Worm (Caenorhabditis elegans) whole organism, midembryonic: Measurements from ENCODE around the gene irld-39.

Source experiments
- T22C8.4 ChIP-seq: fragments of 200-800 bp; sonication (Bioruptor generic); IDR thresholded peaks from 2 replicates; pipeline ENCODE4 v1.3.6; 2022; ENCODE audit warnings: missing genetic modification characterization, missing compliant biosample characterization
- cog-1 ChIP-seq: sonication (generic microtip); optimal IDR thresholded peaks from 2 replicates; lab custom pipeline; 2016; ENCODE audit warnings: missing genetic modification characterization, missing compliant biosample characterization
- flt-1 ChIP-seq: fragments of 200-800 bp; sonication (Bioruptor generic); IDR thresholded peaks from 2 replicates; pipeline ENCODE4 v1.3.6; 2022; ENCODE audit warnings: missing genetic modification characterization, missing compliant biosample characterization
- klf-2 ChIP-seq: fragments of 200-800 bp; sonication (Bioruptor generic); conservative IDR thresholded peaks from 2 replicates; pipeline ENCODE4 v1.3.6; 2022; ENCODE audit warnings: missing genetic modification reagents, missing genetic modification characterization, missing compliant biosample characterization
- med-1 ChIP-seq: sonication (generic microtip); optimal IDR thresholded peaks from 2 replicates; lab custom pipeline; 2017; ENCODE audit warnings: missing genetic modification characterization, mild to moderate bottlenecking, missing compliant biosample characterization, antibody characterized with exemption, missing genetic modification reagents; ENCODE audit not compliant: insufficient read depth
- ref-1 ChIP-seq: fragments of 200-800 bp; sonication (Bioruptor generic); conservative IDR thresholded peaks from 2 replicates; pipeline ENCODE4 v1.3.6; 2022; ENCODE audit warnings: missing genetic modification reagents, missing genetic modification characterization, missing compliant biosample characterization
- tab-1 ChIP-seq: fragments of 200-800 bp; sonication (Bioruptor generic); IDR thresholded peaks from 2 replicates; pipeline ENCODE4 v1.3.6; 2022; ENCODE audit warnings: missing genetic modification characterization, missing compliant biosample characterization
- ztf-23 ChIP-seq: fragments of 200-800 bp; sonication (Bioruptor generic); IDR thresholded peaks from 2 replicates; pipeline ENCODE4 v1.3.6; 2022; ENCODE audit warnings: missing genetic modification reagents, missing genetic modification characterization, missing compliant biosample characterization
- ztf-29 ChIP-seq: fragments of 200-800 bp; sonication (Bioruptor generic); IDR thresholded peaks from 2 replicates; pipeline ENCODE4 v1.3.6; 2022; ENCODE audit warnings: missing genetic modification reagents, missing genetic modification characterization, missing compliant biosample characterization

Gene irld-39

DNA sequence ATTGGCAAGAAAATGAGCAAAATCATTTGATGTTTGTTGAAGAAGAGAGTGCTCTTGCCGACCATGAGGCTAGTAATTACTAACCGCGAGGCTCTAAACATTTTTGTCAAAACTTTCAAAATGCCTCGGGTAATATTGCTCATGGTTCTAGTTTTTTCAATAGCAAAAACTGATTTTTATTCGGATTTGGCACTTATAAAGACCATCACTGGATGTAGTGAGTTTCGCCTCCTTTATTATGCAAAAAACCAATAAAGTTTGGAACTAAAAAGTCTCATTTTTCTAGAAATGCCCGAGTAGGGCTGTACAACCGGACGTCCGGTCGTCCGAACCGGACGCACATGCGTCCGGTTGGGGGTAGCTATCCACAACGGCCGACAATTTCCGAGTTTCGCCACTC is at the start of gene irld-39, which contains the start of gene hpa-1:
TSS of gene irld-39 (plus strand) at position 121 of the 400 bp plus-strand sequence.
TSS of gene hpa-1 (minus strand) at position 101 of the 400 bp plus-strand sequence.
- TF ChIP-seq ztf-29: no peak
- no peak for TF ChIP-seq ztf-23 (GFP tag; lab: Robert Waterston, UW)
- TF ChIP-seq ref-1 (GFP tag; lab: Robert Waterston, UW): no peak
- TF ChIP-seq klf-2 (GFP tag; lab: Robert Waterston, UW): no peak
- TF ChIP-seq tab-1 (GFP tag; lab: Robert Waterston, UW): no peak
- no peak for TF ChIP-seq T22C8.4
- no peak for TF ChIP-seq flt-1 (GFP tag; lab: Robert Waterston, UW)
- TF ChIP-seq med-1 (GFP tag; lab: Kevin White, UChicago): no peak
- TF ChIP-seq cog-1 (tag; lab: Kevin White, UChicago): no peak

DNA sequence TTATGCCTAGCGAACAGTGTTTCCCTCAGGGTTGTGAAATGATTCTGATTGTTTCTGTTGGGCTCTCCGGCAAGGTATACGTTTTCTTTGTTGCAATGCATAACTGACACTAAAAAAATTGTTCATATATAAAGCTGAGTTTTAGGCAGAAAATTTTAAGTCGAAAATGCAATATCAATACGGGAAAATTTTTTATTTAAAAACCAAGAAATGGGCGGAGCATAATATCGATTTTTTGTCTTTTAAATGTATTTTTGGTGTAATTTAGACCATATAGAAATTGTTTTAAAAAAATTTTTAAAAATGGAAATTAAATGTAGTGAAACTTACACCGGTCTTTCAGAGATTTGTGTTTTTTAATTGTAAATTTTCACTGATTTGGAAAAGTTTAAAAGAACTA is 48.4 kb upstream of the irld-39 start, which contains the start of gene Y105C5B.1413:
TSS of gene Y105C5B.1413 (minus strand) at position 101 of the 400 bp plus-strand sequence.
- TF ChIP-seq klf-2 (GFP tag; lab: Robert Waterston, UW): no peak
- no peak for TF ChIP-seq ztf-29
- TF ChIP-seq ref-1 (GFP tag; lab: Robert Waterston, UW): no peak
- no peak for TF ChIP-seq med-1 (GFP tag; lab: Kevin White, UChicago)
- TF ChIP-seq T22C8.4: no peak
- TF ChIP-seq ztf-23 (GFP tag; lab: Robert Waterston, UW): no peak
- no peak for TF ChIP-seq tab-1 (GFP tag; lab: Robert Waterston, UW)
- no peak for TF ChIP-seq cog-1 (tag; lab: Kevin White, UChicago)
- no peak for TF ChIP-seq flt-1 (GFP tag; lab: Robert Waterston, UW)

DNA sequence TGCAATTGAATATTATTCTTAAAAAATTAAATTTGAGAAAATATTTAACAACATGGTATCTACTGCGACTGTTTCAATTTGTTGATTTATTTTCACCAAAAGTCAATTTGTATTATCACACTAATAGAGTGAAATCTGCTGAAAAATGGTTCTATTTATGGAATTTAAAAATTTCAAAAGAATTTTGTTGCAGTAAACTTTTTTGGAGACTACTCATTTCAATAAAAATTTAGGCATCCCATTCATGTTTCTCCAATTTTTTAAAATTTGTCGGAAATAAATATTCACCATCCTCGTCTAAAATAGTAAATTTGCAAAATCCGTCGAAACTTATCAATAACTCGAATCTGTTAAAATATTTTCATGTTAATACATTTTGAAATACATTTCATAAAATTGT is 46.9 kb upstream of the irld-39 start:
- TF ChIP-seq flt-1 (GFP tag; lab: Robert Waterston, UW) (no peak), cog-1 (tag; lab: Kevin White, UChicago) (no peak), klf-2 (GFP tag; lab: Robert Waterston, UW) (no peak), ztf-29 (no peak), ztf-23 (GFP tag; lab: Robert Waterston, UW) (no peak), tab-1 (GFP tag; lab: Robert Waterston, UW) (no peak), T22C8.4 (no peak), med-1 (GFP tag; lab: Kevin White, UChicago) (no peak), ref-1 (GFP tag; lab: Robert Waterston, UW) (no peak)

DNA sequence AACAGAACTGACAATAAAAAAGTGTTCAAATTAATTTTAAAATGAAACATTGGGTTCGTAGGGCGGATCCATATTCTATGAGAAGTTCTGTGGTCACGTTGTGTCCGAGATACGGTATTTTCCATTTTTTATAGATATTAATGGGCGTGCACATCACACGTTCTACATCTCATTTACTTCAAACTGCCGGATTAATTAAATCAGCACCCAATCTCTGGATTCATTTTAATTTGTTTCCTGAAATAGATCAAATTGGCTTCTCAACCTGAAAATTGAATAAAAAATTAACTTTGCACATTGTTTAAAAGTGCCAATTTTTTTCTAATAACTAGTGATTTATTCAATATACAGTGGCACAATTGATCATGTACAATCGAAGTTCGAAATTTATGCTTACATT is 41.4 kb upstream of the irld-39 start:
- TF ChIP-seq ztf-29 (no peak), tab-1 (GFP tag; lab: Robert Waterston, UW) (no peak), flt-1 (GFP tag; lab: Robert Waterston, UW) (no peak), ztf-23 (GFP tag; lab: Robert Waterston, UW) (no peak), med-1 (GFP tag; lab: Kevin White, UChicago) (no peak), cog-1 (tag; lab: Kevin White, UChicago) (no peak), ref-1 (GFP tag; lab: Robert Waterston, UW) (no peak), T22C8.4 (no peak), klf-2 (GFP tag; lab: Robert Waterston, UW) (no peak)

DNA sequence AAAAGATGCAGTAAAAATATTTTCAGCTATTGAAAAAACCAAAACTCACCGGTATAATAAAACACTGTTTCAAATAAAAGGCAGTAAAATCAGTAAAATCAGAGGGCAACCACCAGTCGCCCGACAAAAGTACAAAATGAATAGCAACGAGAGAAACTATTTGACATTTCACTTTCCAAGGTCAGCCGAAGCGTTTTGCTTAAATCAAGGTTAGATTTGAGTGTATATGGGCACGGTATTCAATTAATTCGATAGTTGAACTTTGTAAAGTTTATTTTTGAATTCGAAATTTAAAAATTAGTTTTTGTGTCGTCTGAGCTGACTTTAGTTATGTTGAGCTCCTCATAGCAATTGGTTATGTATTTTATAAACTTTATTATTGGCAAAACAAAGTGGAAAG is 40.2 kb upstream of the irld-39 start:
- no peak for TF ChIP-seq klf-2 (GFP tag; lab: Robert Waterston, UW)
- no peak for TF ChIP-seq ztf-23 (GFP tag; lab: Robert Waterston, UW)
- no peak for TF ChIP-seq ref-1 (GFP tag; lab: Robert Waterston, UW)
- TF ChIP-seq tab-1 (GFP tag; lab: Robert Waterston, UW): no peak
- TF ChIP-seq ztf-29: no peak

DNA sequence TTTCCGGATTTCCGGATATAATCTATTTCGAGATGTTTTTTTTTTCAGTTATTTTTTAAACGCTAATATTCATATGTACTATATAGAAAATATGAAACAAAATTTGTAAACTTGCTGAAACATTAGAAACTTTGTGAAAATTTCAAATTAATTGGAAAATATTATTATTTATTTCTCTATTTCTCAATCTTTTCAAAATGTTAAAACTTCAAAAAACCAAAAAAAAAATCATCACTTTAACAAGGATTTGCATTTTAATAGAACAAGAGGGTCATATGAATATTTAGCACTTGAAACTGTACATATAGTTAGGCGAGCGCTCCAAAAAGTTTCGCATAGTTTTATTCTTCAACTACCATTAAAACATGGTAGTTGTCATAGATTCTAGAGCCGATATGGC is 36.2 kb upstream of the irld-39 start, which contains the start of gene Y7A9A.1:
TSS of gene Y7A9A.1 (plus strand) at position 301 of the 400 bp plus-strand sequence.
- TF ChIP-seq ref-1 (GFP tag; lab: Robert Waterston, UW) (no peak), flt-1 (GFP tag; lab: Robert Waterston, UW) (no peak), med-1 (GFP tag; lab: Kevin White, UChicago) (no peak), ztf-29 (no peak), klf-2 (GFP tag; lab: Robert Waterston, UW) (no peak), tab-1 (GFP tag; lab: Robert Waterston, UW) (no peak), ztf-23 (GFP tag; lab: Robert Waterston, UW) (no peak)

DNA sequence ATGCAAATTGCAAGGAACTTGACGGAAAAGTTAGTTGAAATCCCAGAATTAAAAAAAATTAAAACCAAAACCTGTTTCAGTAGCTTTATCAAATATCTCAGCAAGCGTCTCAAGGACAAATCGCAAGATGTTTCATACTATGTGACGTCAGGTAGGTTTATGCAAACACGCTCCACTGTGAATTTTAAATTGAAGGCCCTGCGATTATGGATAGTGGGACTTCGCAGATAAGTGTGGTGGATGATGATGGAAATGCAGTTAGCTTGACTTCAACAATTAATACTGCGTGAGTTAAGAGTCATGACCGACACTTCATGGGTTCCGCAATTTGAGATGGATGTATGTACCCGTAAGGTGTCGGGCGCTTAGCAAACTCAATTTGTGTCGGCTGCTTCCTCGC is 33.1 kb upstream of the irld-39 start:
- no peak for TF ChIP-seq T22C8.4
- no peak for TF ChIP-seq ztf-29
- TF ChIP-seq flt-1 (GFP tag; lab: Robert Waterston, UW): no peak
- no peak for TF ChIP-seq cog-1 (tag; lab: Kevin White, UChicago)
- TF ChIP-seq klf-2 (GFP tag; lab: Robert Waterston, UW): no peak
- TF ChIP-seq ref-1 (GFP tag; lab: Robert Waterston, UW): no peak
- no peak for TF ChIP-seq tab-1 (GFP tag; lab: Robert Waterston, UW)
- TF ChIP-seq med-1 (GFP tag; lab: Kevin White, UChicago): no peak

DNA sequence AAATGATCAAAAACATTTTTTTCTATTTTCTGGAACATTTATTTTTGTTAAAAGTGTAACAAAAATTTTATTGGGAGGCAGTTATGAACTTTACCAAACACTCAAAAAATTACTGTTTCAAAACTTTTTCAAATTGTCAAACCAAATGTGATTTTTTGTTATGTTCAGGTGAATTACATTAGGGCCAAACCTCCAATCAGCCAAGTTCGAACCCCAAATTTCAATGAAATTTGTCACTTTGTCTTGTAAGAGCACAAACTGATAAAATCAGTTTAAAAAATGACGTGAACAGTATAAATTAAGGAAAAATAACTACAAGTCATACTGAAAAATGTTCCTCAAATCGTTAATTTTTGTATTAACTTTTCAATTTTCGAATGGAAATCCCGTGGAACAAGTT is 30.9 kb upstream of the irld-39 start, which contains the start of gene H25K10.1:
TSS of gene H25K10.1 (plus strand) at position 301 of the 400 bp plus-strand sequence.
- TF ChIP-seq ztf-29: no peak
- no peak for TF ChIP-seq klf-2 (GFP tag; lab: Robert Waterston, UW)
- TF ChIP-seq med-1 (GFP tag; lab: Kevin White, UChicago): no peak
- TF ChIP-seq cog-1 (tag; lab: Kevin White, UChicago): no peak

DNA sequence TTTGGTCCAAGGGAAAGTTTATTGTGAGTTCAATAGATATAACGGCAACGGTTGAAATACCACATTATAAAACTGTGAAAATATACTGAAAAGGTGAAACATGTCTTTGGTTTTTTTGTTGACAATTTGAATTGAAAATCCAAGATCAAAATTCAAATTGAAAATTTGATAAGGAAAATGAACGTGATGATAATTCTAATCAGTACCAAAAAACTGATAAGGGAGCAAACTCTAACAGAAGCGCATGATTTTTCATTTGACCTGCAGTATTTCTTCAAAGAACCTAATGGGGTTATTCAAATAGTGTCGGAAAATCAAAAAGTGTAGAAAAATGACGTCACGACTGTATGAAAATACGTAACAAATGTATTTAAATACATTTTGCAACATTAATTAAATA is 29.6 kb upstream of the irld-39 start:
- TF ChIP-seq cog-1 (tag; lab: Kevin White, UChicago) (no peak), flt-1 (GFP tag; lab: Robert Waterston, UW) (no peak), klf-2 (GFP tag; lab: Robert Waterston, UW) (no peak), tab-1 (GFP tag; lab: Robert Waterston, UW) (no peak), ztf-23 (GFP tag; lab: Robert Waterston, UW) (no peak), T22C8.4 (no peak), ztf-29 (no peak), ref-1 (GFP tag; lab: Robert Waterston, UW) (no peak), med-1 (GFP tag; lab: Kevin White, UChicago) (no peak)
